Fruit fly (Drosophila melanogaster) whole organism, embryonic: ENCODE data around the gene Mlc2.
A peak's percentile ranks its signal among the peaks of the same experiment; 100 is the strongest.

ENCODE experiments used
- Abd-B ChIP-seq: fragments of 200-800 bp; sonication (Bioruptor generic); optimal IDR thresholded peaks from 2 replicates; lab custom pipeline; 2018; ENCODE audit warnings: missing biosample characterization, mild to moderate bottlenecking, missing genetic modification characterization, moderate library complexity
- Aef1 ChIP-seq: fragments of 200-800 bp; sonication (Bioruptor generic); IDR thresholded peaks from 3 replicates; pipeline ENCODE4 v1.3.6; 2022; ENCODE audit warnings: missing biosample characterization, missing genetic modification characterization
- Asciz ChIP-seq: fragments of 200-800 bp; sonication (Bioruptor generic); optimal IDR thresholded peaks from 2 replicates; lab custom pipeline; 2017; ENCODE audit warnings: missing biosample characterization, mild to moderate bottlenecking, missing genetic modification characterization, missing genetic modification reagents
- Awh ChIP-seq: fragments of 200-800 bp; sonication (Bioruptor generic); IDR thresholded peaks from 2 replicates; pipeline ENCODE4, ENCODE4 v1.3.6; 2022; ENCODE audit warnings: missing biosample characterization, missing genetic modification characterization
- B-H1 ChIP-seq: fragments of 200-800 bp; sonication (Bioruptor generic); IDR thresholded peaks from 3 replicates; pipeline ENCODE4 v1.3.6; 2022; ENCODE audit warnings: missing biosample characterization, missing genetic modification characterization
- CG10274 ChIP-seq: fragments of 200-800 bp; sonication (Bioruptor generic); optimal IDR thresholded peaks from 3 replicates; lab custom pipeline; 2017; ENCODE audit warnings: missing biosample characterization, mild to moderate bottlenecking, missing genetic modification characterization
- CG11085 ChIP-seq: fragments of 200-800 bp; sonication (Bioruptor generic); IDR thresholded peaks from 2 replicates; pipeline ENCODE4 v1.3.6; 2022; ENCODE audit warnings: missing biosample characterization, missing genetic modification characterization
- CG11504 ChIP-seq: fragments of 200-800 bp; sonication (Bioruptor generic); optimal IDR thresholded peaks from 3 replicates; lab custom pipeline; 2019; ENCODE audit warnings: missing biosample characterization, mild to moderate bottlenecking, missing genetic modification characterization, moderate library complexity
- CG12744 ChIP-seq: fragments of 200-800 bp; sonication (Bioruptor generic); optimal IDR thresholded peaks from 2 replicates; lab custom pipeline; 2016; ENCODE audit warnings: missing biosample characterization, missing genetic modification characterization
- CG12769 ChIP-seq: fragments of 200-800 bp; sonication (Bioruptor generic); optimal IDR thresholded peaks from 2 replicates; lab custom pipeline; 2019; ENCODE audit warnings: missing biosample characterization, mild to moderate bottlenecking, missing genetic modification characterization, moderate library complexity
- CG13123 ChIP-seq: fragments of 200-800 bp; sonication (Bioruptor generic); optimal IDR thresholded peaks from 2 replicates; lab custom pipeline; 2016; ENCODE audit warnings: missing biosample characterization, missing genetic modification characterization
- CG13424 ChIP-seq: fragments of 200-800 bp; sonication (Bioruptor generic); optimal IDR thresholded peaks from 2 replicates; lab custom pipeline; 2019; ENCODE audit warnings: missing biosample characterization, mild to moderate bottlenecking, missing genetic modification characterization, moderate library complexity
- CG14667 ChIP-seq: fragments of 200-800 bp; sonication (Bioruptor generic); IDR thresholded peaks from 2 replicates; pipeline ENCODE4 v1.3.6; 2022; ENCODE audit warnings: missing biosample characterization, missing genetic modification characterization
- CG15073 ChIP-seq: fragments of 200-800 bp; sonication (Bioruptor generic); optimal IDR thresholded peaks from 2 replicates; lab custom pipeline; 2016; ENCODE audit warnings: missing biosample characterization, missing genetic modification characterization
- CG17361 ChIP-seq: fragments of 200-800 bp; sonication (Bioruptor generic); IDR thresholded peaks from 3 replicates; pipeline ENCODE4 v1.3.6; 2022; ENCODE audit warnings: missing biosample characterization, missing genetic modification characterization
- CG1792 ChIP-seq: fragments of 200-800 bp; sonication (Bioruptor generic); optimal IDR thresholded peaks from 2 replicates; lab custom pipeline; 2016; ENCODE audit warnings: missing biosample characterization, missing genetic modification characterization
- CG18764 ChIP-seq: fragments of 200-800 bp; sonication (Bioruptor generic); optimal IDR thresholded peaks from 3 replicates; lab custom pipeline; 2016; ENCODE audit warnings: missing biosample characterization, missing genetic modification characterization
- CG3065 ChIP-seq: fragments of 200-800 bp; sonication (Bioruptor generic); optimal IDR thresholded peaks from 2 replicates; lab custom pipeline; 2016; ENCODE audit warnings: missing biosample characterization, missing genetic modification characterization
- CG3281 ChIP-seq: fragments of 200-800 bp; sonication (Bioruptor generic); optimal IDR thresholded peaks from 3 replicates; lab custom pipeline; 2017; ENCODE audit warnings: missing biosample characterization, mild to moderate bottlenecking, missing genetic modification characterization
- CG3726 ChIP-seq: fragments of 200-800 bp; sonication (Bioruptor generic); IDR thresholded peaks from 3 replicates; pipeline ENCODE4, ENCODE4 v1.3.6; 2022; ENCODE audit warnings: missing biosample characterization, missing genetic modification characterization
- CG3838 ChIP-seq: fragments of 200-800 bp; sonication (Bioruptor generic); optimal IDR thresholded peaks from 3 replicates; lab custom pipeline; 2016; ENCODE audit warnings: missing biosample characterization, missing genetic modification characterization
- CG3995 ChIP-seq: fragments of 200-800 bp; sonication (Bioruptor generic); optimal IDR thresholded peaks from 3 replicates; lab custom pipeline; 2016; ENCODE audit warnings: missing biosample characterization, missing genetic modification characterization
- CG4404 ChIP-seq: fragments of 200-800 bp; sonication (Bioruptor generic); IDR thresholded peaks from 2 replicates; pipeline ENCODE4 v1.3.6; 2022; ENCODE audit warnings: missing biosample characterization, missing genetic modification characterization
- CG4424 ChIP-seq: fragments of 200-800 bp; sonication (Bioruptor generic); optimal IDR thresholded peaks from 3 replicates; lab custom pipeline; 2016; ENCODE audit warnings: missing biosample characterization, missing genetic modification characterization
- CG6765 ChIP-seq: fragments of 200-800 bp; sonication (Bioruptor generic); optimal IDR thresholded peaks from 3 replicates; lab custom pipeline; 2017; ENCODE audit warnings: missing biosample characterization, mild to moderate bottlenecking, missing genetic modification characterization
- CG6813 ChIP-seq: fragments of 200-800 bp; sonication (Bioruptor generic); optimal IDR thresholded peaks from 2 replicates; lab custom pipeline; 2017; ENCODE audit warnings: missing biosample characterization, missing genetic modification characterization, mild to moderate bottlenecking, moderate library complexity, missing genetic modification reagents
- CG7271 ChIP-seq: fragments of 200-800 bp; sonication (Bioruptor generic); optimal IDR thresholded peaks from 2 replicates; lab custom pipeline; 2018; ENCODE audit warnings: missing biosample characterization, mild to moderate bottlenecking, missing genetic modification characterization, moderate library complexity
- CG7745 ChIP-seq: fragments of 200-800 bp; sonication (Bioruptor generic); optimal IDR thresholded peaks from 2 replicates; lab custom pipeline; 2018; ENCODE audit warnings: missing biosample characterization, mild to moderate bottlenecking, missing genetic modification characterization, moderate library complexity
- CG7786 ChIP-seq: fragments of 200-800 bp; sonication (Bioruptor generic); optimal IDR thresholded peaks from 2 replicates; lab custom pipeline; 2016; ENCODE audit warnings: missing biosample characterization, missing genetic modification characterization
- CG8944 ChIP-seq: fragments of 200-800 bp; sonication (Bioruptor generic); optimal IDR thresholded peaks from 3 replicates; lab custom pipeline; 2016; ENCODE audit warnings: missing biosample characterization, missing genetic modification characterization
- CG9727 ChIP-seq: fragments of 200-800 bp; sonication (Bioruptor generic); optimal IDR thresholded peaks from 3 replicates; lab custom pipeline; 2017; ENCODE audit warnings: missing biosample characterization, mild to moderate bottlenecking, missing genetic modification characterization
- CHES-1-like ChIP-seq: fragments of 200-800 bp; sonication (Bioruptor generic); optimal IDR thresholded peaks from 2 replicates; lab custom pipeline; 2016; ENCODE audit warnings: missing biosample characterization, missing genetic modification characterization
- D ChIP-seq, 2 experiments: fragments of 200-800 bp in 1 of 2; fragments of >200 bp in 1 of 2; sonication (Bioruptor generic) in 1 of 2; optimal IDR thresholded peaks; 2 replicates in 1 of 2; 3 replicates in 1 of 2; lab custom pipeline; 2017; ENCODE audit warnings: mild to moderate bottlenecking in 1 of 2, missing biosample characterization in 1 of 2, missing genetic modification characterization in 1 of 2, missing genetic modification reagents in 1 of 2
- Dref ChIP-seq: fragments of 200-800 bp; sonication (Bioruptor generic); IDR thresholded peaks from 2 replicates; pipeline ENCODE4 v1.3.6; 2022; ENCODE audit warnings: missing biosample characterization, missing genetic modification characterization
- Fer1 ChIP-seq: fragments of 200-800 bp; sonication (Bioruptor generic); optimal IDR thresholded peaks from 2 replicates; lab custom pipeline; 2017; ENCODE audit warnings: missing biosample characterization, mild to moderate bottlenecking, missing genetic modification characterization
- Hsf ChIP-seq: fragments of 200-800 bp; sonication (Bioruptor generic); optimal IDR thresholded peaks from 3 replicates; lab custom pipeline; 2016; ENCODE audit warnings: missing biosample characterization, missing genetic modification characterization
- Lim3 ChIP-seq: fragments of 200-800 bp; sonication (Bioruptor generic); IDR thresholded peaks from 2 replicates; pipeline ENCODE4 v1.3.6; 2022; ENCODE audit warnings: missing biosample characterization, missing genetic modification characterization
- Ptx1 ChIP-seq: fragments of 200-800 bp; sonication (Bioruptor generic); IDR thresholded peaks from 2 replicates; pipeline ENCODE4 v1.3.6; 2022; ENCODE audit warnings: missing biosample characterization, missing genetic modification characterization
- Sox100B ChIP-seq: fragments of 200-800 bp; sonication (Bioruptor generic); optimal IDR thresholded peaks from 3 replicates; lab custom pipeline; 2018; ENCODE audit warnings: missing biosample characterization, mild to moderate bottlenecking, missing genetic modification characterization
- YL-1 ChIP-seq: fragments of 200-800 bp; sonication (Bioruptor generic); optimal IDR thresholded peaks from 3 replicates; lab custom pipeline; 2017; ENCODE audit warnings: missing biosample characterization, mild to moderate bottlenecking, missing genetic modification characterization
- ems ChIP-seq: fragments of 200-800 bp; sonication (Bioruptor generic); optimal IDR thresholded peaks from 3 replicates; lab custom pipeline; 2016; ENCODE audit warnings: missing biosample characterization, missing genetic modification characterization
- exex ChIP-seq: fragments of 200-800 bp; sonication (Bioruptor generic); optimal IDR thresholded peaks from 4 replicates; lab custom pipeline; 2018; ENCODE audit warnings: missing biosample characterization, mild to moderate bottlenecking, missing genetic modification characterization, moderate library complexity
- gcm2 ChIP-seq: fragments of 200-800 bp; sonication (Bioruptor generic); optimal IDR thresholded peaks from 2 replicates; lab custom pipeline; 2016; ENCODE audit warnings: missing biosample characterization, missing genetic modification characterization
- gem ChIP-seq: fragments of 200-800 bp; sonication (Bioruptor generic); optimal IDR thresholded peaks from 2 replicates; lab custom pipeline; 2019; ENCODE audit warnings: missing biosample characterization, mild to moderate bottlenecking, missing genetic modification characterization, moderate library complexity
- grn ChIP-seq: fragments of 200-800 bp; sonication (Bioruptor generic); optimal IDR thresholded peaks from 3 replicates; lab custom pipeline; 2017; ENCODE audit warnings: missing biosample characterization, missing genetic modification characterization
- gsb-n ChIP-seq: fragments of 200-800 bp; sonication (Bioruptor generic); optimal IDR thresholded peaks from 3 replicates; lab custom pipeline; 2018; ENCODE audit warnings: missing biosample characterization, mild to moderate bottlenecking, missing genetic modification characterization
- kah ChIP-seq: fragments of 200-800 bp; sonication (Bioruptor generic); optimal IDR thresholded peaks from 2 replicates; lab custom pipeline; 2018; ENCODE audit warnings: missing biosample characterization, mild to moderate bottlenecking, missing genetic modification characterization
- sr ChIP-seq: fragments of 200-800 bp; sonication (Bioruptor generic); IDR thresholded peaks from 3 replicates; pipeline ENCODE4 v1.3.6; 2022; ENCODE audit warnings: missing biosample characterization, missing genetic modification characterization
- tap ChIP-seq: fragments of 200-800 bp; optimal IDR thresholded peaks from 3 replicates; lab custom pipeline; 2019; ENCODE audit warnings: missing biosample characterization, mild to moderate bottlenecking, missing genetic modification characterization, moderate library complexity

Mlc2 gene

DNA sequence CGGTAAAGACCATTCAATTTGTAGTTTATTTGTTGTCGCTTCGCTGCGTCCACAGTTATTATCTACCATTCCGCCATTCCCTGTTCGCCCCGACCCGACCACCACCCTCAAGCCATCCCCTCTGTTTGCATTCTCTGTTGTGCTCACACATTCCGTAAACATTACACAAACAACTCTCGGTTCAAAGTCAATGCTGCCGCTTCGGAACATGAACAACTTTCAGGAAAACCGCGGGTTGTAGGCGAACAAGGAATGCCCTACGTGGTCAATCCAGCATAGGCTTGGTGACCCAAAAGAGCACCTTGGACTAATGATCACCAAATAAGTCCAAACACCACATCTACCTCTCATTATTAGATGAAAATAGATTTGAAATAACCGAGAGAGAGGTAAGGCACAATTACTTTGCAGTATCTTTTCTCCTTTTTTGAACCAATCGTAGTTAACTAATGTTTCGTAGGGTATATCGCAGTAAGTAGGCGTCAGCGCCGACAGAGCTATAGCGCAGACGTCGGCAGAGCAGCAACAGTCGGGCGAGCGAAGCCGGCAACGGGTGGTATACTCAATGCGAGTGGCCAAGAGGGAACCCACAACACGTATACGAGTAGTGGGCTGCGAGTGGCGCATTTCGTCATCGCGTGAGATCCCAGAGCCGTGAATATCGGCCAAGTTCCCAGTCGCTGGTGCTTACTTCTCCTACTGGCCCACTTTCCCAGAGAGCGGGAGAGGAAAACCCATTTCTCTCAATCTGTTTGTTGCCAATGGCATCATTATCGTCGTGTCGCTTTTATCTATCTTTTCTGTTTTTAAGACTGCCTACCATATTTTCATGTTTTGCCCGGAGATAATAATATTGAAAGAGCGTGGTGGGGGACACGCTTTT lies 29.0 kb upstream of the Mlc2 start (continued):
- TF ChIP-seq CG17361 (peak; percentile 96), Fer1 (GFP tag; lab: Kevin White, UChicago) (peak; percentile 98), Aef1 (peak; percentile 98), Lim3 (GFP tag; lab: Robert Waterston, UW) (peak; percentile 95), Asciz (GFP tag; lab: Kevin White, UChicago) (peak; percentile 95), CG7271 (tag; lab: Kevin White, UChicago) (peak; percentile 56), CG3726 (GFP tag; lab: Robert Waterston, UW) (peak; percentile 87), CG11504 (tag; lab: Kevin White, UChicago) (peak; percentile 97), CG4404 (GFP tag; lab: Robert Waterston, UW) (peak; percentile 89), YL-1 (GFP tag; lab: Kevin White, UChicago) (peak; percentile 56), CG7786 (GFP tag; lab: Kevin White, UChicago) (peak; percentile 96), CG7745 (tag; lab: Kevin White, UChicago) (no peak), CG14667 (GFP tag; lab: Robert Waterston, UW) (peak; percentile 86), CG11085 (GFP tag; lab: Robert Waterston, UW) (peak; percentile 86), CG12769 (tag; lab: Kevin White, UChicago) (peak; percentile 95), exex (peak; percentile 85), gsb-n (tag; lab: Kevin White, UChicago) (peak; percentile 76), kah (GFP tag; lab: Kevin White, UChicago) (peak; percentile 85), sr (peak; percentile 44; the same call in 2 of the 3 replicates), CG3995 (GFP tag; lab: Kevin White, UChicago) (peak; percentile 78), CG6813 (GFP tag; lab: Kevin White, UChicago) (peak; percentile 93), CG6765 (GFP tag; lab: Kevin White, UChicago) (peak; percentile 90), CG13123 (GFP tag; lab: Kevin White, UChicago) (peak; percentile 77), CG13424 (peak; percentile 90), Hsf (peak; percentile 93), CG18764 (GFP tag; lab: Kevin White, UChicago) (peak; percentile 96), CG9727 (peak; percentile 97), CG3065 (peak; percentile 87), tap (tag; lab: Kevin White, UChicago) (peak; percentile 95), Sox100B (GFP tag; lab: Kevin White, UChicago) (peak; percentile 96), CG3838 (peak; percentile 96), Ptx1 (GFP tag; lab: Robert Waterston, UW) (peak; percentile 95), CHES-1-like (GFP tag; lab: Kevin White, UChicago) (peak; percentile 96), gem (peak; percentile 96), CG8944 (peak; percentile 98), ems (peak; percentile 98), gcm2 (GFP tag; lab: Kevin White, UChicago) (peak; percentile 66), B-H1 (peak; percentile 84), Awh (GFP tag; lab: Robert Waterston, UW) (peak; percentile 90), Dref (no peak), grn (peak; percentile 78), CG1792 (GFP tag; lab: Kevin White, UChicago) (peak; percentile 98), CG3281 (GFP tag; lab: Kevin White, UChicago) (peak; percentile 96), CG4424 (GFP tag; lab: Kevin White, UChicago) (peak; percentile 98), Abd-B (GFP tag; lab: Kevin White, UChicago) (peak; percentile 97), CG15073 (GFP tag; lab: Kevin White, UChicago) (peak; percentile 44), CG10274 (peak; percentile 100), D (optimal IDR thresholded peaks at IDR 0.05; lab: Kevin White, UChicago) (no peak), D (GFP tag; optimal IDR thresholded peaks at IDR 0.05; lab: Kevin White, UChicago) (peak; percentile 97), CG12744 (peak; percentile 88)
